Fruit fly (Drosophila melanogaster) whole organism, embryonic: Measurements from ENCODE around the gene Sec61alpha.

Source experiments
- CG10267 ChIP-seq: fragments of 200-800 bp; sonication (Bioruptor generic); optimal IDR thresholded peaks from 2 replicates; lab custom pipeline; 2018; ENCODE audit warnings: missing biosample characterization, mild to moderate bottlenecking, missing genetic modification characterization, moderate library complexity
- CG10321 ChIP-seq: fragments of 200-800 bp; sonication (Bioruptor generic); IDR thresholded peaks from 2 replicates; pipeline ENCODE4 v1.3.6; 2022; ENCODE audit warnings: missing biosample characterization, missing genetic modification characterization
- CG12769 ChIP-seq: fragments of 200-800 bp; sonication (Bioruptor generic); optimal IDR thresholded peaks from 2 replicates; lab custom pipeline; 2019; ENCODE audit warnings: missing biosample characterization, mild to moderate bottlenecking, missing genetic modification characterization, moderate library complexity
- CG13624 ChIP-seq: fragments of 200-800 bp; sonication (Bioruptor generic); optimal IDR thresholded peaks from 2 replicates; lab custom pipeline; 2016; ENCODE audit warnings: missing biosample characterization, missing genetic modification characterization
- CG14965 ChIP-seq: fragments of 200-800 bp; sonication (Bioruptor generic); optimal IDR thresholded peaks from 2 replicates; lab custom pipeline; 2016; ENCODE audit warnings: missing biosample characterization, missing genetic modification characterization, borderline replicate concordance
- CG15514 ChIP-seq: fragments of 200-800 bp; sonication (Bioruptor generic); optimal IDR thresholded peaks from 3 replicates; lab custom pipeline; 2017; ENCODE audit warnings: missing biosample characterization, missing genetic modification characterization, mild to moderate bottlenecking, moderate library complexity, missing genetic modification reagents
- CG16863 ChIP-seq: fragments of 200-800 bp; sonication (Bioruptor generic); optimal IDR thresholded peaks from 3 replicates; lab custom pipeline; 2016; ENCODE audit warnings: missing biosample characterization, missing genetic modification characterization
- CG2120 ChIP-seq: fragments of 200-800 bp; sonication (Bioruptor generic); optimal IDR thresholded peaks from 3 replicates; lab custom pipeline; 2016; ENCODE audit warnings: missing biosample characterization, missing genetic modification characterization
- CG30020 ChIP-seq: fragments of 200-800 bp; optimal IDR thresholded peaks from 2 replicates; lab custom pipeline; 2019; ENCODE audit warnings: missing biosample characterization, mild to moderate bottlenecking, missing genetic modification characterization, moderate library complexity
- CG30403 ChIP-seq: fragments of 200-800 bp; sonication (Bioruptor generic); optimal IDR thresholded peaks from 3 replicates; lab custom pipeline; 2016; ENCODE audit warnings: missing biosample characterization, missing genetic modification characterization
- CG34422 ChIP-seq: fragments of 200-800 bp; sonication (Bioruptor generic); IDR thresholded peaks from 3 replicates; pipeline ENCODE4 v1.3.6; 2022; ENCODE audit warnings: missing biosample characterization, missing genetic modification characterization
- CG4282 ChIP-seq: fragments of 200-800 bp; sonication (Bioruptor generic); optimal IDR thresholded peaks from 2 replicates; lab custom pipeline; 2016; ENCODE audit warnings: missing biosample characterization, missing genetic modification characterization
- CG4328 ChIP-seq: fragments of 200-800 bp; sonication (Bioruptor generic); optimal IDR thresholded peaks from 3 replicates; lab custom pipeline; 2017; ENCODE audit warnings: missing biosample characterization, missing genetic modification reagents, missing genetic modification characterization
- CG8290 ChIP-seq, 3 experiments: fragments of 200-800 bp; sonication (Bioruptor generic); optimal IDR thresholded peaks; 2 replicates each; lab custom pipeline; 2016 to 2019; ENCODE audit warnings: missing biosample characterization in 3 of 3, missing genetic modification characterization in 3 of 3, mild to moderate bottlenecking in 2 of 3, moderate library complexity in 1 of 3
- CG9215 ChIP-seq: fragments of 200-800 bp; sonication (Bioruptor generic); IDR thresholded peaks from 2 replicates; pipeline ENCODE4 v1.3.6; 2022; ENCODE audit warnings: missing biosample characterization, missing genetic modification characterization
- CG9437 ChIP-seq: fragments of 200-800 bp; sonication (Bioruptor generic); optimal IDR thresholded peaks from 2 replicates; lab custom pipeline; 2018; ENCODE audit warnings: missing biosample characterization, mild to moderate bottlenecking, missing genetic modification characterization
- CG9727 ChIP-seq: fragments of 200-800 bp; sonication (Bioruptor generic); optimal IDR thresholded peaks from 3 replicates; lab custom pipeline; 2017; ENCODE audit warnings: missing biosample characterization, mild to moderate bottlenecking, missing genetic modification characterization
- Deaf1 ChIP-seq: fragments of 200-800 bp; optimal IDR thresholded peaks from 3 replicates; lab custom pipeline; 2019; ENCODE audit warnings: missing biosample characterization, mild to moderate bottlenecking, missing genetic modification characterization, moderate library complexity
- Dref ChIP-seq: fragments of 200-800 bp; sonication (Bioruptor generic); IDR thresholded peaks from 2 replicates; pipeline ENCODE4 v1.3.6; 2022; ENCODE audit warnings: missing biosample characterization, missing genetic modification characterization
- Ets65A ChIP-seq: fragments of 200-800 bp; sonication (Bioruptor generic); peaks from one replicate; lab custom pipeline; 2016; ENCODE audit warnings: missing biosample characterization, missing genetic modification characterization
- H2.0 ChIP-seq: fragments of 200-800 bp; sonication (Bioruptor generic); IDR thresholded peaks from 2 replicates; pipeline ENCODE4 v1.3.6; 2022; ENCODE audit warnings: missing biosample characterization, missing genetic modification characterization
- HLH4C ChIP-seq: fragments of 200-800 bp; sonication (Bioruptor generic); IDR thresholded peaks from 3 replicates; pipeline ENCODE4 v1.3.6; 2022; ENCODE audit warnings: missing biosample characterization, missing genetic modification characterization; ENCODE audit not compliant: partially characterized antibody
- Hmx ChIP-seq: fragments of 200-800 bp; sonication (Bioruptor generic); optimal IDR thresholded peaks from 2 replicates; lab custom pipeline; 2016; ENCODE audit warnings: missing biosample characterization, missing genetic modification characterization
- MESR4 ChIP-seq: fragments of 200-800 bp; sonication (Bioruptor generic); optimal IDR thresholded peaks from 2 replicates; lab custom pipeline; 2018; ENCODE audit warnings: missing biosample characterization, mild to moderate bottlenecking, missing genetic modification characterization, moderate library complexity
- Mad ChIP-seq: fragments of 200-800 bp; sonication (Bioruptor generic); optimal IDR thresholded peaks from 2 replicates; lab custom pipeline; 2016; ENCODE audit warnings: missing biosample characterization, missing genetic modification characterization
- Nf-YC ChIP-seq: fragments of 200-800 bp; optimal IDR thresholded peaks from 3 replicates; lab custom pipeline; 2019; ENCODE audit warnings: missing biosample characterization, mild to moderate bottlenecking, missing genetic modification characterization, moderate library complexity
- Opbp ChIP-seq: fragments of 200-800 bp; sonication (Bioruptor generic); IDR thresholded peaks from 3 replicates; pipeline ENCODE4 v1.3.6; 2022; ENCODE audit warnings: missing biosample characterization, missing genetic modification characterization; ENCODE audit not compliant: partially characterized antibody
- Rfx ChIP-seq: fragments of 200-800 bp; sonication (Bioruptor generic); IDR thresholded peaks from 2 replicates; pipeline ENCODE4 v1.3.6; 2022; ENCODE audit warnings: missing biosample characterization, missing genetic modification characterization
- Scr ChIP-seq: fragments of 200-800 bp; sonication (Bioruptor generic); IDR thresholded peaks from 2 replicates; pipeline ENCODE4 v1.3.6; 2022; ENCODE audit warnings: missing biosample characterization, missing genetic modification characterization; ENCODE audit not compliant: partially characterized antibody
- Stat92E ChIP-seq, 3 experiments: fragments of >200 bp in 2 of 3; fragments of 200-800 bp in 1 of 3; sonication (Bioruptor generic) in 1 of 3; optimal IDR thresholded peaks; 2 replicates each; lab custom pipeline; 2017 to 2019; ENCODE audit warnings: missing biosample characterization in 3 of 3, missing genetic modification characterization in 3 of 3, mild to moderate bottlenecking in 1 of 3, moderate library complexity in 1 of 3
- TFAM ChIP-seq: fragments of 200-800 bp; sonication (Bioruptor generic); optimal IDR thresholded peaks from 2 replicates; lab custom pipeline; 2017; ENCODE audit warnings: missing biosample characterization, missing genetic modification characterization, inconsistent platforms
- amos ChIP-seq: fragments of 200-800 bp; sonication (Bioruptor generic); IDR thresholded peaks from 2 replicates; pipeline ENCODE4 v1.3.6; 2022; ENCODE audit warnings: missing biosample characterization, missing genetic modification characterization; ENCODE audit not compliant: partially characterized antibody
- bbx ChIP-seq: fragments of 200-800 bp; sonication (Bioruptor generic); IDR thresholded peaks from 2 replicates; pipeline ENCODE4 v1.3.6; 2022; ENCODE audit warnings: missing biosample characterization, missing genetic modification characterization; ENCODE audit not compliant: partially characterized antibody
- dm ChIP-seq: fragments of 200-800 bp; sonication (Bioruptor generic); optimal IDR thresholded peaks from 3 replicates; lab custom pipeline; 2016; ENCODE audit warnings: missing biosample characterization, missing genetic modification characterization
- dmrt11E ChIP-seq: fragments of 200-800 bp; sonication (Bioruptor generic); optimal IDR thresholded peaks from 3 replicates; lab custom pipeline; 2018; ENCODE audit warnings: missing biosample characterization, mild to moderate bottlenecking, missing genetic modification characterization, moderate library complexity
- dmrt99B ChIP-seq: fragments of 200-800 bp; sonication (Bioruptor generic); optimal IDR thresholded peaks from 2 replicates; lab custom pipeline; 2018; ENCODE audit warnings: missing biosample characterization, mild to moderate bottlenecking, missing genetic modification characterization, moderate library complexity
- gsb ChIP-seq: fragments of 200-800 bp; sonication (Bioruptor generic); IDR thresholded peaks from 2 replicates; pipeline ENCODE4 v1.3.6; 2022; ENCODE audit warnings: missing biosample characterization, missing genetic modification characterization
- ken ChIP-seq: fragments of 200-800 bp; sonication (Bioruptor generic); IDR thresholded peaks from 3 replicates; pipeline ENCODE4 v1.3.6; 2022; ENCODE audit warnings: missing biosample characterization, missing genetic modification characterization
- kni ChIP-seq: fragments of 200-800 bp; sonication (Bioruptor generic); optimal IDR thresholded peaks from 3 replicates; lab custom pipeline; 2017; ENCODE audit warnings: mild to moderate bottlenecking, missing biosample characterization, missing genetic modification reagents, missing genetic modification characterization
- nau ChIP-seq: fragments of 200-800 bp; sonication (Bioruptor generic); optimal IDR thresholded peaks from 3 replicates; lab custom pipeline; 2017; ENCODE audit warnings: missing biosample characterization, mild to moderate bottlenecking, missing genetic modification characterization, missing genetic modification reagents
- oc ChIP-seq: fragments of 200-800 bp; sonication (Bioruptor generic); optimal IDR thresholded peaks from 2 replicates; lab custom pipeline; 2018; ENCODE audit warnings: missing biosample characterization, mild to moderate bottlenecking, missing genetic modification characterization, moderate library complexity
- odd ChIP-seq: fragments of 200-800 bp; sonication (Bioruptor generic); optimal IDR thresholded peaks from 2 replicates; lab custom pipeline; 2017; ENCODE audit warnings: missing biosample characterization, mild to moderate bottlenecking, missing genetic modification characterization
- pita ChIP-seq: fragments of 200-800 bp; sonication (Bioruptor generic); optimal IDR thresholded peaks from 2 replicates; lab custom pipeline; 2017; ENCODE audit warnings: missing biosample characterization, mild to moderate bottlenecking, missing genetic modification characterization
- shn ChIP-seq: fragments of 200-800 bp; sonication (Bioruptor generic); optimal IDR thresholded peaks from 3 replicates; lab custom pipeline; 2016; ENCODE audit warnings: missing biosample characterization, missing genetic modification characterization
- sima ChIP-seq: fragments of 200-800 bp; sonication (Bioruptor generic); optimal IDR thresholded peaks from 2 replicates; lab custom pipeline; 2016; ENCODE audit warnings: missing biosample characterization, missing genetic modification characterization
- slou ChIP-seq: fragments of 200-800 bp; sonication (Bioruptor generic); optimal IDR thresholded peaks from 3 replicates; lab custom pipeline; 2016; ENCODE audit warnings: missing biosample characterization, missing genetic modification characterization
- sna ChIP-seq: fragments of 200-800 bp; sonication (Bioruptor generic); IDR thresholded peaks from 2 replicates; pipeline ENCODE4 v1.3.6; 2022; ENCODE audit warnings: missing biosample characterization, missing genetic modification characterization; ENCODE audit not compliant: partially characterized antibody
- unc-4 ChIP-seq: fragments of 200-800 bp; sonication (Bioruptor generic); IDR thresholded peaks from 2 replicates; pipeline ENCODE4 v1.3.6; 2022; ENCODE audit warnings: missing biosample characterization, missing genetic modification characterization; ENCODE audit not compliant: partially characterized antibody
- unpg ChIP-seq: fragments of 200-800 bp; sonication (Bioruptor generic); optimal IDR thresholded peaks from 3 replicates; lab custom pipeline; 2018; ENCODE audit warnings: missing biosample characterization, mild to moderate bottlenecking, missing genetic modification characterization, moderate library complexity

Sec61alpha gene

dm6 chr2L:6488676-6489140 lies 8.3 kb upstream of the Sec61alpha start, which contains the start of the genes KFase and epsilonCOP (continued):
- TF ChIP-seq CG9727 (GFP tag; lab: Kevin White, UChicago) (peak; percentile 71), amos (GFP tag; lab: Robert Waterston, UW) (peak; percentile 65), kni (GFP tag; lab: Kevin White, UChicago) (peak; percentile 45), Deaf1 (tag; lab: Kevin White, UChicago) (peak; percentile 33), shn (GFP tag; lab: Kevin White, UChicago) (peak; percentile 34), CG16863 (GFP tag; lab: Kevin White, UChicago) (peak; percentile 45), CG14965 (no peak), Dref (peak; percentile 85), ken (0 out of 3 replicates have a peak, but pooled peaks have one; percentile 38), CG15514 (GFP tag; lab: Kevin White, UChicago) (peak; percentile 96), unpg (GFP tag; lab: Kevin White, UChicago) (peak; percentile 37), CG4328 (GFP tag; lab: Kevin White, UChicago) (peak; percentile 58), CG2120 (GFP tag; lab: Kevin White, UChicago) (peak; percentile 79), pita (GFP tag; lab: Kevin White, UChicago) (no peak), CG10267 (tag; lab: Kevin White, UChicago) (peak; percentile 95), sna (GFP tag; lab: Robert Waterston, UW) (peak; percentile 86), dmrt99B (tag; lab: Kevin White, UChicago) (peak; percentile 43), Scr (GFP tag; lab: Robert Waterston, UW) (peak; percentile 73), H2.0 (GFP tag; lab: Robert Waterston, UW) (peak; percentile 26; the same call in 1 of the 2 replicates), Hmx (GFP tag; lab: Kevin White, UChicago) (no peak), Rfx (GFP tag; lab: Robert Waterston, UW) (peak; percentile 65; the same call in 1 of the 2 replicates), Ets65A (GFP tag; lab: Kevin White, UChicago) (peak; percentile 95), CG30020 (tag; lab: Kevin White, UChicago) (peak; percentile 64), CG4282 (GFP tag; lab: Kevin White, UChicago) (no peak), CG30403 (GFP tag; lab: Kevin White, UChicago) (peak; percentile 77), sima (GFP tag; lab: Kevin White, UChicago) (peak; percentile 40), odd (GFP tag; lab: Kevin White, UChicago) (peak; percentile 18), bbx (peak; percentile 62; the same call in 1 of the 2 replicates), HLH4C (GFP tag; lab: Robert Waterston, UW) (peak; percentile 87), CG10321 (GFP tag; lab: Robert Waterston, UW) (no peak), unc-4 (peak; percentile 75), TFAM (no peak), Mad (GFP tag; lab: Kevin White, UChicago) (peak; percentile 37), gsb (GFP tag; lab: Robert Waterston, UW) (no peak), slou (GFP tag; lab: Kevin White, UChicago) (peak; percentile 39), CG8290 (GFP tag; optimal IDR thresholded peaks at IDR 0.05; lab: Kevin White, UChicago) (peak; percentile 95), CG8290 (tag; optimal IDR thresholded peaks at IDR 0.05; lab: Kevin White, UChicago) (peak; percentile 68 to 92)

- no peak for TF ChIP-seq nau (GFP tag; lab: Kevin White, UChicago)
- no peak for TF ChIP-seq dmrt11E (tag; lab: Kevin White, UChicago)
- TF ChIP-seq MESR4 (GFP tag; lab: Kevin White, UChicago): peak; percentile 9
- TF ChIP-seq dm (GFP tag; lab: Kevin White, UChicago): peak; percentile 51
- TF ChIP-seq CG9215 (GFP tag; lab: Robert Waterston, UW): no peak
- peak; percentile 84 for TF ChIP-seq CG13624 (GFP tag; lab: Kevin White, UChicago)
- peak; percentile 65 for TF ChIP-seq CG12769 (tag; lab: Kevin White, UChicago)
- TF ChIP-seq Opbp (GFP tag; lab: Robert Waterston, UW): peak; percentile 61; the same call in 2 of the 3 replicates
- TF ChIP-seq CG34422: peak; percentile 45; the same call in 1 of the 3 replicates
- TF ChIP-seq Stat92E (GFP tag; optimal IDR thresholded peaks at IDR 0.05; lab: Kevin White, UChicago): no peak
- TF ChIP-seq Nf-YC: peak; percentile 52
- peak; percentile 75 for TF ChIP-seq oc (tag; lab: Kevin White, UChicago)
- peak; percentile 71 for TF ChIP-seq CG9437
These were observed 949 bp upstream of the Sec61alpha start for dm6 chr2L:6481310-6481738.
